Worm (Caenorhabditis elegans): ENCODE results near the gene F29G6.1.

Gene F29G6.1

DNA sequence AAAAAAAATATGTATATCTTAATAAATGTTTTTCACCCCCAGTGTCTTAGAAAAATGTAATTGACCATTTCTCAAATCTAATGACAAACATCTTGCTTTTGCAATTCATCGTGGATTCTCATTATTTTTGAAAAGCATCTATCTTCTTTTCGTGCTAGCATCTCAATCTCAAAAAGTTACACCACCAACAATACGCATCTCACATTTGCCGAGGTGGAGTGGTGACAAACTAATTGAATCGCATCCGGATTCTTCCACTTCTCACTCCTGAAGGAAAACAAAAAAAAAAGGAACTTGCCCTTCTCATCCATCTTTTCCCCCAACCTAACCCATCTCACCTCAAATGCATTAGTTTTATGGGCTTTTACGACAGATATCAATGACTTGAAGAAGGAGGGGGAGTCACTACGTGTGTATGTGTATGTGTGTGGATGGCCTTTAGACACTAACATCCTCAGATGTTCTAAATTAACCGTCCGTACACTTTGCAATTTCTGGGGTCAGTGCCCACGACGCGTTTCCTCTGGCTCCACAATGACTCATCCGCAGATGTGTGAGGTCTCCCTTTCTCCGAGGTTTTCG is 45.5 kb downstream of the F29G6.1 start:
- TF ChIP-seq fkh-4 (tag; optimal IDR thresholded peaks at IDR 0.05; ENCODE audit: borderline replicate concordance) (peak; percentile 23), dsc-1 (tag; optimal IDR thresholded peaks at IDR 0.05) (peak; percentile 83), efl-1 (optimal IDR thresholded peaks at IDR 0.05) (no peak), efl-1 (GFP tag; optimal IDR thresholded peaks at IDR 0.05 in 1 of 2) (peak in 1 of 2 experiments; percentile 62), rnt-1 (tag; optimal IDR thresholded peaks at IDR 0.05) (peak; percentile 39), blmp-1 (tag; optimal IDR thresholded peaks at IDR 0.05) (peak; percentile 14), nhr-76 (tag; optimal IDR thresholded peaks at IDR 0.05) (no peak), irx-1 (tag; optimal IDR thresholded peaks at IDR 0.05) (no peak), lin-14 (GFP tag; optimal IDR thresholded peaks at IDR 0.05) (peak; percentile 32)

DNA sequence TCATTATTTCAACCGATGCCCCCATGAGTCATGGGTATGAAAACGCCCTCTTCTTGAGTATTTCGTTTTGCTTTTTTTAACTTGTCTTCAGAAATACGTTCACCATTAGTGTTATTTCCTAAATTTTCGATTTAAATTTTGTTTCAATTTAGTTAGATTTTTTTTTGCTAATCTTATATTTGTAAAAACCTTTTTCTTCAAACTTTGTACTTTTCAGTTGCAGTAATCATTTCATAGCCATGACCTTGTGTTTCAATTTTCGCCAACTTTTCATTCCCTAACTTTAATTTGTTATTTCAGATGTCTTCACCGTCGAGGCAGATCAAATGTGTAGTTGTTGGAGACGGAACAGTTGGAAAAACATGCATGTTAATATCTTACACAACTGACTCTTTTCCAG is 46.2 kb downstream of the F29G6.1 start, which contains the start of gene mig-2:
mig-2 (plus strand) TSS at position 301 of the 400 bp plus-strand sequence.
- TF ChIP-seq nhr-85 (tag) (peak; percentile 30), zip-4 (GFP tag; optimal IDR thresholded peaks at IDR 0.05) (no peak)

DNA sequence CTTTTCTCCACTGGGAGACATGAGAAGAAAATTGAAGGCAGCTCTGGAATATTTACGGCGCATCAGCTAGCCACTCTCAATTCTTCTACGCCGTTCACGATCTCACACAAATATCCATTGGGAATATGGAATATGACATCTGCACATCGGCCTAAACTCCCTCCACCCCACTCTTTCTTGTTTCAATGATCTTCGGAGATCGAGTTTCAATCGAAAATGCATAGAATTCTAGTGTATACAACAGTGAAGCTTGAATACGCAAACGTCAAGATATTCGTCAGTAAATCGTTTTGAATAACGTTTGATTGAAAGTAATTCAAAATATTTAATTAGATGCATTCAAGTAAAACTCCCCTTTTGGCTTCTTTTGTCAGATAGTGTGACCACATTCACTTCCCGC is 49.7 kb downstream of the F29G6.1 start:
- no peak for TF ChIP-seq unc-86 (tag; optimal IDR thresholded peaks at IDR 0.05)
- no peak for TF ChIP-seq vab-15 (tag; optimal IDR thresholded peaks at IDR 0.05)
- no peak for TF ChIP-seq ceh-63 (GFP tag; optimal IDR thresholded peaks at IDR 0.05)
- no peak for TF ChIP-seq lin-35 (GFP tag; optimal IDR thresholded peaks at IDR 0.05)
- no peak for TF ChIP-seq nhr-76 (tag; optimal IDR thresholded peaks at IDR 0.05)
- TF ChIP-seq blmp-1 (tag; optimal IDR thresholded peaks at IDR 0.05), result no peak
- no peak for TF ChIP-seq aha-1 (tag; optimal IDR thresholded peaks at IDR 0.05)
- TF ChIP-seq unc-30 (tag; optimal IDR thresholded peaks at IDR 0.05), result no peak
- no peak for TF ChIP-seq alr-1 (tag; optimal IDR thresholded peaks at IDR 0.05; ENCODE audit: borderline replicate concordance)
- TF ChIP-seq irx-1 (tag; optimal IDR thresholded peaks at IDR 0.05), result no peak
- no peak for TF ChIP-seq F16B12.6 (tag; optimal IDR thresholded peaks at IDR 0.05)
- no peak for TF ChIP-seq ztf-4 (tag; optimal IDR thresholded peaks at IDR 0.05)
- no peak for TF ChIP-seq sup-37 (GFP tag; optimal IDR thresholded peaks at IDR 0.05)

DNA sequence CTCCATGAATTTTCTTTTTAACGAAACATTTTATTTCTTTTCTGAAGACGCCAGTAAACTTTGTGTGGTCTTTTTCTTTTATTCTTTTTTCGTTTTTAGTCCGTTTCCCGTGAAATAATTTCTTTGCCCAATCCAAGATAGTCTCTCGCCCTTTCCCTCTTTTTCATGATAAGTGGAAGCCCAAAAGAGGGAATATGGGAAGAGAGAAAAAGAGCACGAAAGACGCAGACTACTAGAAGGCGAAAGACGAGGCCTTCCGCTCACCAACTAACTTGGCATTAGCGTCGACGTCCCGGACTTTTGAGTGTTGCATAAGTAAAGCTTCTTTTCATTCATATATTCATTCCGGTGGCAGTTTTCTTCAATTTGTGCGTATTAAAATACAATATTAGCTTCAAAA is 50.8 kb downstream of the F29G6.1 start:
- TF ChIP-seq tlp-1 (tag; optimal IDR thresholded peaks at IDR 0.05), result no peak
- TF ChIP-seq nhr-47 (tag; optimal IDR thresholded peaks at IDR 0.05), result peak; percentile 13
- peak; percentile 64 for TF ChIP-seq lin-14 (GFP tag; optimal IDR thresholded peaks at IDR 0.05)
- no peak for TF ChIP-seq unc-98 (GFP tag; IDR thresholded peaks at IDR 0.05)
- TF ChIP-seq irx-1 (tag; optimal IDR thresholded peaks at IDR 0.05), result no peak
- no peak for TF ChIP-seq hlh-17 (GFP tag; optimal IDR thresholded peaks at IDR 0.05; ENCODE audit: borderline replicate concordance)
- no peak for TF ChIP-seq nhr-12 (tag; optimal IDR thresholded peaks at IDR 0.05)
- no peak for TF ChIP-seq nhr-11 (tag; optimal IDR thresholded peaks at IDR 0.05)
- TF ChIP-seq efl-1 (optimal IDR thresholded peaks at IDR 0.05), result no peak
- TF ChIP-seq efl-1 (GFP tag; optimal IDR thresholded peaks at IDR 0.05 in 1 of 2), result no peak
- no peak for TF ChIP-seq zip-4 (GFP tag; optimal IDR thresholded peaks at IDR 0.05)
- peak; percentile 23 for TF ChIP-seq fkh-10 (GFP tag; optimal IDR thresholded peaks at IDR 0.05)
- TF ChIP-seq elt-2 (tag; optimal IDR thresholded peaks at IDR 0.05), result no peak
- TF ChIP-seq lir-3 (tag; optimal IDR thresholded peaks at IDR 0.05; ENCODE audit: poor library complexity), result no peak
- TF ChIP-seq Y116A8C.19 (tag; optimal IDR thresholded peaks at IDR 0.05; ENCODE audit: borderline replicate concordance), result no peak
- peak in 1 of 3 experiments; percentile 37 for TF ChIP-seq ceh-82 (tag; optimal IDR thresholded peaks at IDR 0.05)
- TF ChIP-seq hpl-2 (GFP tag; optimal IDR thresholded peaks at IDR 0.05), result no peak
- TF ChIP-seq pag-3 (tag; optimal IDR thresholded peaks at IDR 0.05; ENCODE audit: borderline replicate concordance, insufficient read depth), result no peak
- no peak for TF ChIP-seq C04F5.9 (tag; optimal IDR thresholded peaks at IDR 0.05)
- TF ChIP-seq ceh-63 (GFP tag; optimal IDR thresholded peaks at IDR 0.05), result no peak
- no peak for TF ChIP-seq nhr-20 (tag; optimal IDR thresholded peaks at IDR 0.05)
- no peak for TF ChIP-seq snpc-4 (tag; optimal IDR thresholded peaks at IDR 0.05)
- no peak for TF ChIP-seq C34B4.2 (tag; optimal IDR thresholded peaks at IDR 0.05)
- no peak for TF ChIP-seq mdl-1 (tag; optimal IDR thresholded peaks at IDR 0.05)
